Fruit fly (Drosophila melanogaster): ENCODE results near the gene hoe1.

hoe1 gene

DNA sequence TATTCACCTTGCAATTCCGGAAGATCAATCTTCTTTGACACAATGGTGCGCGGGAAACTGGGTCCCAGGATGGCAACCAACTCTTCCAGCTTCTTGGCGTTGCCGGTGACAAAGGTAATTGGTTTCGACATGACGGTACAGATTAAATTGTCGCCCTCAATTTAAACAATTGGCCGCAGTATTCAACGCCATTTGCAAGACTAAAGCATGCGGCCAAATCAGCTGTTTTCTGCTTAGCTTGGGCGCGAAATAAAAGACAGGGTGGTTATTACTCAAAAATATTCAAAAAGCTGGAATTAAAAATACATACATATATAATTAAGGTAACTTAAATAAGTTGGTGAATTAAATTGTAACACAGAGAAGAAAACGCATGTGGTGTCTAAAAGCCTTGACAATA, 47.0 kb upstream of the hoe1 start, which contains the start of gene CG8891:
TSS of gene CG8891 (minus strand) at position 242 of the 400 bp plus-strand sequence.
- TF ChIP-seq Sin3A (optimal IDR thresholded peaks at IDR 0.05) (no peak), slou (GFP tag; optimal IDR thresholded peaks at IDR 0.05) (no peak), CG6254 (GFP tag; optimal IDR thresholded peaks at IDR 0.05) (peak; percentile 97), CG8765 (GFP tag; IDR thresholded peaks at IDR 0.05) (no peak), Sox100B (GFP tag; optimal IDR thresholded peaks at IDR 0.05) (no peak), pita (GFP tag; optimal IDR thresholded peaks at IDR 0.05) (no peak), pfk (GFP tag; optimal IDR thresholded peaks at IDR 0.05) (no peak), CG30403 (GFP tag; optimal IDR thresholded peaks at IDR 0.05) (no peak), CG6689 (GFP tag; IDR thresholded peaks at IDR 0.05) (no peak), gfzf (GFP tag; optimal IDR thresholded peaks at IDR 0.05) (no peak), sr (GFP tag; IDR thresholded peaks at IDR 0.05) (no peak), pzg (GFP tag; optimal IDR thresholded peaks at IDR 0.05) (peak; percentile 8), CG10462 (GFP tag; optimal IDR thresholded peaks at IDR 0.05) (no peak), CG6683 (GFP tag; optimal IDR thresholded peaks at IDR 0.05) (no peak), MTF-1 (GFP tag; optimal IDR thresholded peaks at IDR 0.05; ENCODE audit: borderline replicate concordance) (no peak), CG18011 (GFP tag; optimal IDR thresholded peaks at IDR 0.05) (peak; percentile 17), unpg (GFP tag; optimal IDR thresholded peaks at IDR 0.05) (no peak), CG11085 (GFP tag; IDR thresholded peaks at IDR 0.05) (no peak), Kr (GFP tag; optimal IDR thresholded peaks at IDR 0.05) (no peak), fd3F (GFP tag; optimal IDR thresholded peaks at IDR 0.05) (no peak), nerfin-1 (tag; optimal IDR thresholded peaks at IDR 0.05) (no peak), CG16779 (GFP tag; IDR thresholded peaks at IDR 0.05) (no peak), Dfd (GFP tag; optimal IDR thresholded peaks at IDR 0.05) (no peak), mirr (GFP tag; optimal IDR thresholded peaks at IDR 0.05) (no peak), zen2 (GFP tag; IDR thresholded peaks at IDR 0.05; ENCODE audit: partially characterized antibody) (no peak), CG11695 (GFP tag; IDR thresholded peaks at IDR 0.05) (no peak), crp (GFP tag; optimal IDR thresholded peaks at IDR 0.05) (peak in 1 of 2 experiments; percentile 83), Ssrp (tag; optimal IDR thresholded peaks at IDR 0.05) (no peak), kah (GFP tag; optimal IDR thresholded peaks at IDR 0.05) (no peak), jumu (GFP tag; optimal IDR thresholded peaks at IDR 0.05) (no peak), MBD-R2 (GFP tag; IDR thresholded peaks at IDR 0.05) (peak; percentile 52), E2f2 (GFP tag; IDR thresholded peaks at IDR 0.05) (peak; percentile 88), CG11560 (tag; IDR thresholded peaks at IDR 0.05) (no peak), ATbp (GFP tag; optimal IDR thresholded peaks at IDR 0.05) (no peak), CG10147 (GFP tag; optimal IDR thresholded peaks at IDR 0.05) (no peak), seq (GFP tag; IDR thresholded peaks at IDR 0.05) (no peak), CG15601 (tag; optimal IDR thresholded peaks at IDR 0.05) (no peak), otp (GFP tag; IDR thresholded peaks at IDR 0.05) (no peak), Med (GFP tag) (peak; percentile 25), fu2 (GFP tag; optimal IDR thresholded peaks at IDR 0.05) (no peak), grau (tag; optimal IDR thresholded peaks at IDR 0.05) (no peak), Hr39 (optimal IDR thresholded peaks at IDR 0.05) (no peak), CG18619 (GFP tag; optimal IDR thresholded peaks at IDR 0.05) (no peak), fd64A (GFP tag; optimal IDR thresholded peaks at IDR 0.05) (no peak), slp2 (GFP tag; optimal IDR thresholded peaks at IDR 0.05) (no peak), crc (GFP tag; optimal IDR thresholded peaks at IDR 0.05) (no peak), ftz-f1 (GFP tag; optimal IDR thresholded peaks at IDR 0.05) (no peak), CG17385 (GFP tag; optimal IDR thresholded peaks at IDR 0.05) (no peak), ttk (GFP tag; IDR thresholded peaks at IDR 0.05) (no peak), danr (GFP tag; IDR thresholded peaks at IDR 0.05) (no peak), CG6765 (GFP tag; optimal IDR thresholded peaks at IDR 0.05) (no peak), CG12659 (GFP tag; optimal IDR thresholded peaks at IDR 0.05) (no peak), CG4282 (GFP tag; optimal IDR thresholded peaks at IDR 0.05) (no peak)

All from whole organism, embryonic.